Worm (Caenorhabditis elegans) whole organism, young adult: ENCODE measurements around the gene B0563.9.

Source experiments
- B0019.2 ChIP-seq: fragments of 200-800 bp; sonication (Bioruptor generic); conservative IDR thresholded peaks from 2 replicates; pipeline ENCODE4 v1.3.6; 2022; ENCODE audit warnings: missing genetic modification reagents, missing genetic modification characterization, missing compliant biosample characterization
- B0261.1 ChIP-seq: sonication (generic microtip); optimal IDR thresholded peaks from 2 replicates; lab custom pipeline; 2016; ENCODE audit warnings: mild to moderate bottlenecking, missing genetic modification characterization, moderate library complexity, missing compliant biosample characterization
- C06A6.2 ChIP-seq: fragments of 200-800 bp; sonication (Bioruptor generic); conservative IDR thresholded peaks from 2 replicates; pipeline ENCODE4 v1.3.6; 2022; ENCODE audit warnings: missing genetic modification characterization, missing compliant biosample characterization
- D2030.7 ChIP-seq: fragments of 200-800 bp; sonication (Bioruptor generic); IDR thresholded peaks from 2 replicates; pipeline ENCODE4 v1.3.6; 2022; ENCODE audit warnings: missing genetic modification reagents, missing genetic modification characterization, missing compliant biosample characterization
- F22D6.2 ChIP-seq: sonication (generic microtip); optimal IDR thresholded peaks from 2 replicates; lab custom pipeline; 2016; ENCODE audit warnings: mild to moderate bottlenecking, missing genetic modification characterization, missing compliant biosample characterization
- F57A8.1 ChIP-seq: fragments of 200-800 bp; sonication (Bioruptor generic); optimal IDR thresholded peaks from 2 replicates; lab custom pipeline; 2018; ENCODE audit warnings: mild to moderate bottlenecking, missing genetic modification characterization, moderate library complexity, missing compliant biosample characterization
- K12H6.12 ChIP-seq: fragments of 200-800 bp; sonication (Bioruptor generic); optimal IDR thresholded peaks from 2 replicates; lab custom pipeline; 2018; ENCODE audit warnings: mild to moderate bottlenecking, missing genetic modification characterization, missing compliant biosample characterization
- Y56A3A.18 ChIP-seq: fragments of 200-800 bp; sonication (Bioruptor generic); IDR thresholded peaks from 2 replicates; pipeline ENCODE4 v1.3.6; 2022; ENCODE audit warnings: missing genetic modification reagents, missing genetic modification characterization, missing compliant biosample characterization
- Y79H2A.3 ChIP-seq: fragments of 200-800 bp; sonication (Bioruptor generic); conservative IDR thresholded peaks from 2 replicates; pipeline ENCODE4 v1.3.6; 2022; ENCODE audit warnings: missing genetic modification reagents, missing genetic modification characterization, missing compliant biosample characterization
- Y95B8A.8 ChIP-seq: fragments of 200-800 bp; sonication (Bioruptor generic); IDR thresholded peaks from 2 replicates; pipeline ENCODE4 v1.3.6; 2022; ENCODE audit warnings: missing genetic modification reagents, missing genetic modification characterization, missing compliant biosample characterization
- ama-1 ChIP-seq, 3 experiments: fragments of 150-350 bp in 1 of 3; sonication (generic microtip) in 2 of 3; optimal IDR thresholded peaks; 2 replicates each; lab custom pipeline; 2014 to 2018; ENCODE audit warnings: missing biosample characterization in 2 of 3, missing genetic modification characterization in 2 of 3, missing genetic modification reagents in 2 of 3
- aptf-2 ChIP-seq: fragments of 200-800 bp; sonication (Bioruptor generic); conservative IDR thresholded peaks from 2 replicates; pipeline ENCODE4 v1.3.6; 2022; ENCODE audit warnings: missing genetic modification reagents, missing genetic modification characterization, missing compliant biosample characterization
- attf-3 ChIP-seq: fragments of 200-800 bp; sonication (Bioruptor generic); conservative IDR thresholded peaks from 2 replicates; pipeline ENCODE4 v1.3.6; 2022; ENCODE audit warnings: missing genetic modification reagents, missing genetic modification characterization, missing compliant biosample characterization
- attf-5 ChIP-seq: fragments of 200-800 bp; sonication (Bioruptor generic); optimal IDR thresholded peaks from 2 replicates; lab custom pipeline; 2018; ENCODE audit warnings: mild to moderate bottlenecking, missing genetic modification characterization, missing compliant biosample characterization
- attf-6 ChIP-seq: fragments of 200-800 bp; sonication (Bioruptor generic); IDR thresholded peaks from 2 replicates; pipeline ENCODE4 v1.3.6; 2022; ENCODE audit warnings: missing genetic modification reagents, missing genetic modification characterization, missing compliant biosample characterization
- ccch-3 ChIP-seq: fragments of 200-800 bp; sonication (Bioruptor generic); optimal IDR thresholded peaks from 2 replicates; lab custom pipeline; 2018; ENCODE audit warnings: mild to moderate bottlenecking, missing genetic modification characterization, missing compliant biosample characterization
- cebp-1 ChIP-seq, 2 experiments: fragments of 200-800 bp in 1 of 2; sonication (Bioruptor generic) in 1 of 2; sonication (generic microtip) in 1 of 2; IDR thresholded peaks in 1 of 2; optimal IDR thresholded peaks in 1 of 2; 2 replicates each; pipeline versions ENCODE4 v1.3.6 to Lab custom; 2017 to 2022; ENCODE audit warnings: missing compliant biosample characterization in 2 of 2, missing genetic modification characterization in 2 of 2, mild to moderate bottlenecking in 1 of 2, missing genetic modification reagents in 1 of 2, moderate library complexity in 1 of 2
- ceh-27 ChIP-seq: fragments of 200-800 bp; sonication (Bioruptor generic); optimal IDR thresholded peaks from 2 replicates; lab custom pipeline; 2018; ENCODE audit warnings: mild to moderate bottlenecking, missing genetic modification characterization, moderate library complexity, missing compliant biosample characterization
- ceh-40 ChIP-seq: fragments of 200-800 bp; sonication (Bioruptor generic); IDR thresholded peaks from 2 replicates; pipeline ENCODE4 v1.3.6; 2022; ENCODE audit warnings: missing genetic modification characterization, missing compliant biosample characterization
- ceh-91 ChIP-seq: fragments of 200-800 bp; sonication (Bioruptor generic); IDR thresholded peaks from 2 replicates; pipeline ENCODE4 v1.3.6; 2022; ENCODE audit warnings: missing genetic modification reagents, missing genetic modification characterization, missing compliant biosample characterization
- dpl-1 ChIP-seq: fragments of 150-350 bp; optimal IDR thresholded peaks from 2 replicates; lab custom pipeline; 2014; ENCODE audit warnings: missing biosample characterization, missing genetic modification reagents, missing genetic modification characterization
- efl-1 ChIP-seq: fragments of 150-350 bp; optimal IDR thresholded peaks from 2 replicates; lab custom pipeline; 2014; ENCODE audit warnings: missing biosample characterization, missing genetic modification reagents, missing genetic modification characterization
- egl-18 ChIP-seq: fragments of 200-800 bp; sonication (Bioruptor generic); IDR thresholded peaks from 2 replicates; pipeline ENCODE4 v1.3.6; 2022; ENCODE audit warnings: missing genetic modification reagents, missing genetic modification characterization, missing compliant biosample characterization
- egl-44 ChIP-seq: fragments of 200-800 bp; sonication (Bioruptor generic); IDR thresholded peaks from 2 replicates; pipeline ENCODE4 v1.3.6; 2022; ENCODE audit warnings: missing genetic modification reagents, missing genetic modification characterization, missing compliant biosample characterization
- him-1 ChIP-seq: sonication (generic microtip); optimal IDR thresholded peaks from 2 replicates; lab custom pipeline; 2016; ENCODE audit warnings: missing genotype, missing genetic modification reagents, missing genetic modification characterization, missing compliant biosample characterization
- hlh-12 ChIP-seq: sonication (generic microtip); optimal IDR thresholded peaks from 2 replicates; lab custom pipeline; 2016; ENCODE audit warnings: missing genetic modification characterization, missing compliant biosample characterization
- lin-35 ChIP-seq, 3 experiments: fragments of 150-350 bp in 2 of 3; sonication (generic microtip) in 1 of 3; optimal IDR thresholded peaks; 2 replicates each; lab custom pipeline; 2014 to 2018; ENCODE audit warnings: missing biosample characterization in 3 of 3, missing genetic modification characterization in 3 of 3, missing genetic modification reagents in 3 of 3
- lin-40 ChIP-seq: sonication (generic microtip); optimal IDR thresholded peaks from 2 replicates; lab custom pipeline; 2016; ENCODE audit warnings: missing genetic modification characterization, mild to moderate bottlenecking, missing compliant biosample characterization, missing genotype, missing genetic modification reagents
- lir-1 ChIP-seq: fragments of 200-800 bp; sonication (Bioruptor generic); conservative IDR thresholded peaks from 2 replicates; pipeline ENCODE4 v1.3.6; 2022; ENCODE audit warnings: missing genetic modification reagents, missing genetic modification characterization, missing compliant biosample characterization
- lsl-1 ChIP-seq: fragments of 200-800 bp; sonication (Bioruptor generic); optimal IDR thresholded peaks from 2 replicates; lab custom pipeline; 2018; ENCODE audit warnings: mild to moderate bottlenecking, missing genetic modification characterization, moderate library complexity, missing compliant biosample characterization
- lsy-27 ChIP-seq: sonication (generic microtip); optimal IDR thresholded peaks from 2 replicates; lab custom pipeline; 2017; ENCODE audit warnings: missing genetic modification characterization, mild to moderate bottlenecking, missing compliant biosample characterization, antibody characterized with exemption, missing genotype, borderline replicate concordance; ENCODE audit not compliant: insufficient read depth
- madf-8 ChIP-seq: fragments of 200-800 bp; sonication (Bioruptor generic); conservative IDR thresholded peaks from 2 replicates; pipeline ENCODE4 v1.3.6; 2022; ENCODE audit warnings: missing genetic modification reagents, missing genetic modification characterization, missing compliant biosample characterization
- mxl-1 ChIP-seq: sonication (generic microtip); optimal IDR thresholded peaks from 2 replicates; lab custom pipeline; 2016; ENCODE audit warnings: missing genetic modification characterization, missing compliant biosample characterization
- nfya-1 ChIP-seq: sonication (generic microtip); optimal IDR thresholded peaks from 2 replicates; lab custom pipeline; 2017; ENCODE audit warnings: antibody characterized with exemption, missing compliant biosample characterization, missing genetic modification characterization, borderline replicate concordance; ENCODE audit not compliant: insufficient read depth
- nhr-120 ChIP-seq: fragments of 200-800 bp; sonication (Bioruptor generic); IDR thresholded peaks from 2 replicates; pipeline ENCODE4 v1.3.6; 2022; ENCODE audit warnings: missing genetic modification characterization, missing compliant biosample characterization
- pha-4 ChIP-seq: fragments of 150-350 bp; sonication (generic microtip); optimal IDR thresholded peaks from 2 replicates; lab custom pipeline; 2014; ENCODE audit warnings: missing biosample characterization, missing genetic modification reagents, missing genetic modification characterization
- sdz-38 ChIP-seq: sonication (generic microtip); optimal IDR thresholded peaks from 2 replicates; lab custom pipeline; 2016; ENCODE audit warnings: missing genotype, missing genetic modification characterization, missing compliant biosample characterization
- sea-2 ChIP-seq: fragments of 200-800 bp; sonication (Bioruptor generic); IDR thresholded peaks from 2 replicates; pipeline ENCODE4 v1.3.6; 2022; ENCODE audit warnings: missing genetic modification characterization, missing compliant biosample characterization
- snpc-3.4 ChIP-seq: sonication (generic microtip); optimal IDR thresholded peaks from 2 replicates; lab custom pipeline; 2017; ENCODE audit warnings: missing genetic modification characterization, mild to moderate bottlenecking, missing compliant biosample characterization, antibody characterized with exemption, moderate library complexity, missing genotype, missing genetic modification reagents
- somi-1 ChIP-seq: fragments of 200-800 bp; sonication (Bioruptor generic); optimal IDR thresholded peaks from 2 replicates; lab custom pipeline; 2018; ENCODE audit warnings: mild to moderate bottlenecking, missing genetic modification characterization, missing compliant biosample characterization
- unc-62 ChIP-seq: fragments of 150-350 bp; optimal IDR thresholded peaks from 2 replicates; lab custom pipeline; 2014; ENCODE audit warnings: missing biosample characterization, missing genetic modification reagents, missing genetic modification characterization
- ztf-25 ChIP-seq: fragments of 200-800 bp; sonication (Bioruptor generic); IDR thresholded peaks from 2 replicates; pipeline ENCODE4 v1.3.6; 2022; ENCODE audit warnings: missing genetic modification reagents, missing genetic modification characterization, missing compliant biosample characterization
- ztf-3 ChIP-seq: fragments of 200-800 bp; sonication (Bioruptor generic); optimal IDR thresholded peaks from 2 replicates; lab custom pipeline; 2018; ENCODE audit warnings: mild to moderate bottlenecking, missing genetic modification characterization, missing compliant biosample characterization
- ztf-6 ChIP-seq: fragments of 200-800 bp; sonication (Bioruptor generic); IDR thresholded peaks from 2 replicates; pipeline ENCODE4 v1.3.6; 2022; ENCODE audit warnings: missing genetic modification reagents, missing genetic modification characterization, missing compliant biosample characterization

B0563.9 gene

ce11 chrX:9182140-9182539 lies 13.8 kb downstream of the B0563.9 start, which contains the start of gene Y81B9A.3:
Gene Y81B9A.3, plus strand, starts transcription at chrX:9182440.
- TF ChIP-seq efl-1 (no peak), lin-35 (GFP tag; optimal IDR thresholded peaks at IDR 0.05; lab: Kevin White, UChicago) (no peak), aptf-2 (GFP tag; lab: Robert Waterston, UW) (no peak), ztf-6 (GFP tag; lab: Robert Waterston, UW) (no peak), lsy-27 (tag; lab: Kevin White, UChicago) (no peak), ceh-91 (GFP tag; lab: Robert Waterston, UW) (no peak), lsl-1 (GFP tag; lab: Kevin White, UChicago) (no peak), lir-1 (no peak), lin-40 (tag; lab: Kevin White, UChicago) (no peak), C06A6.2 (no peak), madf-8 (no peak), unc-62 (GFP tag; lab: Kevin White, UChicago) (no peak), mxl-1 (tag; lab: Kevin White, UChicago) (no peak), attf-6 (GFP tag; lab: Robert Waterston, UW) (no peak), egl-44 (GFP tag; lab: Robert Waterston, UW) (no peak), him-1 (tag; lab: Kevin White, UChicago) (no peak), somi-1 (GFP tag; lab: Kevin White, UChicago) (no peak), attf-3 (no peak), egl-18 (GFP tag; lab: Robert Waterston, UW) (no peak)

- no peak for TF ChIP-seq F22D6.2 (tag; lab: Kevin White, UChicago)
- no peak for TF ChIP-seq cebp-1 (GFP tag; IDR thresholded peaks at IDR 0.05; lab: Robert Waterston, UW)
- TF ChIP-seq cebp-1 (tag; optimal IDR thresholded peaks at IDR 0.05; lab: Kevin White, UChicago): no peak
- no peak for TF ChIP-seq dpl-1
- no peak for TF ChIP-seq F57A8.1
- TF ChIP-seq sea-2 (GFP tag; lab: Robert Waterston, UW): no peak
- TF ChIP-seq efl-1: no peak
- TF ChIP-seq Y56A3A.18: no peak
- TF ChIP-seq lsy-27 (tag; lab: Kevin White, UChicago): no peak
- TF ChIP-seq hlh-12 (tag; lab: Kevin White, UChicago): no peak
- no peak for TF ChIP-seq ztf-6 (GFP tag; lab: Robert Waterston, UW)
- TF ChIP-seq attf-5: no peak
- TF ChIP-seq ztf-25 (GFP tag; lab: Robert Waterston, UW): no peak
- no peak for TF ChIP-seq nfya-1
- no peak for TF ChIP-seq snpc-3.4 (tag; lab: Kevin White, UChicago)
- TF ChIP-seq aptf-2 (GFP tag; lab: Robert Waterston, UW): no peak
These were observed 15.5 kb downstream of the B0563.9 start, which contains the start of gene Y81B9A.2 for ce11 chrX:9183836-9184235. Gene Y81B9A.2, plus strand, starts transcription at chrX:9184136.

ce11 chrX:9191795-9192494 lies 23.6 kb downstream of the B0563.9 start, which contains the start of gene Y81B9A.1:
Gene Y81B9A.1, plus strand, starts transcription at chrX:9192444.
- TF ChIP-seq Y95B8A.8 (GFP tag; lab: Robert Waterston, UW): no peak
- peak; percentile 86 for TF ChIP-seq D2030.7 (GFP tag; lab: Robert Waterston, UW)
- no peak for TF ChIP-seq lin-40 (tag; lab: Kevin White, UChicago)
- no peak for TF ChIP-seq B0019.2 (GFP tag; lab: Robert Waterston, UW)
- TF ChIP-seq K12H6.12: no peak
- no peak for TF ChIP-seq ccch-3
- TF ChIP-seq ztf-25 (GFP tag; lab: Robert Waterston, UW): no peak
- no peak for TF ChIP-seq snpc-3.4 (tag; lab: Kevin White, UChicago)
- TF ChIP-seq ama-1 (optimal IDR thresholded peaks at IDR 0.05; lab: Kevin White, UChicago): no peak
- TF ChIP-seq ama-1 (GFP tag; optimal IDR thresholded peaks at IDR 0.05; lab: Kevin White, UChicago): peak in 1 of 2 experiments; percentile 23
- no peak for TF ChIP-seq ztf-3 (GFP tag; lab: Kevin White, UChicago)
- no peak for TF ChIP-seq Y79H2A.3 (GFP tag; lab: Robert Waterston, UW)
- TF ChIP-seq ceh-27 (GFP tag; lab: Kevin White, UChicago): no peak
- TF ChIP-seq B0261.1 (tag; lab: Kevin White, UChicago): no peak
- no peak for TF ChIP-seq sdz-38 (tag; lab: Kevin White, UChicago)
- TF ChIP-seq egl-18 (GFP tag; lab: Robert Waterston, UW): no peak
- no peak for TF ChIP-seq ceh-40
- TF ChIP-seq pha-4: no peak
- TF ChIP-seq nhr-120 (GFP tag; lab: Robert Waterston, UW): no peak
- TF ChIP-seq lsl-1 (GFP tag; lab: Kevin White, UChicago): no peak
